Worm (Caenorhabditis elegans) whole organism, L2 larva: ENCODE measurements around the gene F22E5.20.

Source experiments
- ZK546.5 ChIP-seq: sonication (generic microtip); optimal IDR thresholded peaks from 2 replicates; lab custom pipeline; 2017; ENCODE audit warnings: missing biosample characterization, missing genetic modification characterization
- blmp-1 ChIP-seq: sonication (generic microtip); optimal IDR thresholded peaks from 2 replicates; lab custom pipeline; 2017; ENCODE audit warnings: missing genetic modification characterization, mild to moderate bottlenecking, missing compliant biosample characterization, antibody characterized with exemption, moderate library complexity; ENCODE audit not compliant: insufficient read depth
- ceh-82 ChIP-seq: fragments of 150-350 bp; optimal IDR thresholded peaks from 2 replicates; lab custom pipeline; 2014; ENCODE audit warnings: missing biosample characterization, missing genetic modification characterization
- elt-3 ChIP-seq: sonication (generic microtip); optimal IDR thresholded peaks from 2 replicates; lab custom pipeline; 2017; ENCODE audit warnings: missing biosample characterization, missing genetic modification characterization
- fos-1 ChIP-seq: fragments of 150-350 bp; optimal IDR thresholded peaks from 2 replicates; lab custom pipeline; 2014; ENCODE audit warnings: missing biosample characterization, missing genetic modification characterization
- gmeb-1 ChIP-seq: fragments of 150-350 bp; optimal IDR thresholded peaks from 2 replicates; lab custom pipeline; 2014; ENCODE audit warnings: missing biosample characterization, missing genetic modification characterization
- lsy-2 ChIP-seq, 2 experiments: fragments of 150-350 bp in 1 of 2; sonication (generic microtip) in 1 of 2; optimal IDR thresholded peaks; 2 replicates each; lab custom pipeline; 2014 to 2017; ENCODE audit warnings: missing biosample characterization in 2 of 2, missing genetic modification characterization in 2 of 2
- unc-62 ChIP-seq: fragments of 150-350 bp; optimal IDR thresholded peaks from 2 replicates; lab custom pipeline; 2014; ENCODE audit warnings: missing biosample characterization, missing genetic modification reagents, missing genetic modification characterization

DNA sequence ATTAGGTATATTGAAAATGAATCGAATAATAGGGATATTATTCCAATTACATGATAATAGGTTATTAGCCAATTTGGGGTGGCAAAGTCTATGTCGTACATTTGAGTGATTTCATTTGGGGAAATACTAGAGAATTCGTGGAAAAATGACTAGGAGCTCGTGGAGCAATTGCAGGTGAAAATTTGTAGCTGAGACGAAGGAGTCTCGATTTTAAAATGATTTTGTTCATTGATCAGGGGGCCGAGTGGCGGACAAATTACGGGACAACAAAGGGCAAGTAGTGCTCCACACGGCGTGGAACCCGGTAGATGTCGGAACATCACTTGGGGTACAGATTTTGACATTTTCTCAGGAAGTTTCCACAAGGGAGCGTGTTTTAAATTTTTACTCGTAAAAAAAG is 24.9 kb upstream of the F22E5.20 start, which contains the start of gene sri-62:
- TF ChIP-seq elt-3 (tag; lab: Kevin White, UChicago) (no peak), fos-1 (tag; lab: Kevin White, UChicago) (no peak), blmp-1 (tag; lab: Kevin White, UChicago) (no peak), ZK546.5 (tag; lab: Kevin White, UChicago) (no peak), gmeb-1 (tag; lab: Kevin White, UChicago) (no peak), ceh-82 (tag; lab: Kevin White, UChicago) (no peak), unc-62 (no peak), lsy-2 (tag; optimal IDR thresholded peaks at IDR 0.05; lab: Kevin White, UChicago) (no peak)
